Fruit fly (Drosophila melanogaster) whole organism: ENCODE data around the gene SmydA-2.

Source experiments
- CG8478 ChIP-seq: fragments of >200 bp; optimal IDR thresholded peaks from 2 replicates; lab custom pipeline; 2018; ENCODE audit warnings: inconsistent platforms
- EcR ChIP-seq, 2 experiments: fragments of >200 bp; optimal IDR thresholded peaks; 2 replicates each; lab custom pipeline; 2017; ENCODE audit warnings: missing biosample characterization in 2 of 2, missing genetic modification characterization in 2 of 2, missing genetic modification reagents in 2 of 2
- psq ChIP-seq: fragments of >200 bp; optimal IDR thresholded peaks from 2 replicates; lab custom pipeline; 2017
- usp ChIP-seq: fragments of >200 bp; optimal IDR thresholded peaks from 2 replicates; lab custom pipeline; 2017; ENCODE audit warnings: missing biosample characterization, missing genetic modification characterization, mixed read lengths

- TF ChIP-seq usp (GFP tag; lab: Kevin White, UChicago) (no peak), CG8478 (lab: Kevin White, UChicago) (no peak), EcR (GFP tag; optimal IDR thresholded peaks at IDR 0.05; lab: Kevin White, UChicago) (no peak), psq (lab: Kevin White, UChicago) (no peak)
These were observed 39.4 kb upstream of the SmydA-2 start for dm6 chr3L:19042501-19042900.
